Worm (Caenorhabditis elegans) whole organism, late embryonic: Measurements from ENCODE around the gene W09D10.5.

Experiments
- K09A11.1 ChIP-seq: sonication (generic microtip); optimal IDR thresholded peaks from 2 replicates; lab custom pipeline; 2017; ENCODE audit warnings: antibody characterized with exemption, mild to moderate bottlenecking, missing genetic modification characterization, missing compliant biosample characterization; ENCODE audit not compliant: insufficient read depth
- ceh-2 ChIP-seq: sonication (generic microtip); optimal IDR thresholded peaks from 2 replicates; lab custom pipeline; 2016; ENCODE audit warnings: missing genotype, missing genetic modification characterization, missing compliant biosample characterization
- hlh-13 ChIP-seq: fragments of 200-800 bp; sonication (Bioruptor generic); optimal IDR thresholded peaks from 2 replicates; lab custom pipeline; 2018; ENCODE audit warnings: mild to moderate bottlenecking, missing genetic modification characterization, missing compliant biosample characterization
- odd-2 ChIP-seq: sonication (generic microtip); optimal IDR thresholded peaks from 2 replicates; lab custom pipeline; 2017; ENCODE audit warnings: antibody characterized with exemption, mild to moderate bottlenecking, missing genetic modification characterization, missing compliant biosample characterization
- pax-1 ChIP-seq: fragments of 150-350 bp; optimal IDR thresholded peaks from 2 replicates; lab custom pipeline; 2014; ENCODE audit warnings: missing biosample characterization, missing genetic modification characterization
- pha-4 ChIP-seq: fragments of 150-350 bp; optimal IDR thresholded peaks from 2 replicates; lab custom pipeline; 2018; ENCODE audit warnings: missing biosample characterization, missing genetic modification reagents, missing genetic modification characterization
- unc-3 ChIP-seq, 2 experiments: fragments of 200-800 bp in 1 of 2; sonication (Bioruptor generic) in 1 of 2; sonication (generic microtip) in 1 of 2; conservative IDR thresholded peaks in 1 of 2; optimal IDR thresholded peaks in 1 of 2; 2 replicates each; pipeline versions ENCODE4 v1.3.6 to Lab custom; 2016 to 2022; ENCODE audit warnings: missing compliant biosample characterization in 2 of 2, missing genetic modification characterization in 2 of 2, missing genetic modification reagents in 1 of 2
- unc-55 ChIP-seq: sonication (generic microtip); optimal IDR thresholded peaks from 2 replicates; lab custom pipeline; 2017; ENCODE audit warnings: missing biosample characterization, missing genetic modification reagents, missing genetic modification characterization

DNA sequence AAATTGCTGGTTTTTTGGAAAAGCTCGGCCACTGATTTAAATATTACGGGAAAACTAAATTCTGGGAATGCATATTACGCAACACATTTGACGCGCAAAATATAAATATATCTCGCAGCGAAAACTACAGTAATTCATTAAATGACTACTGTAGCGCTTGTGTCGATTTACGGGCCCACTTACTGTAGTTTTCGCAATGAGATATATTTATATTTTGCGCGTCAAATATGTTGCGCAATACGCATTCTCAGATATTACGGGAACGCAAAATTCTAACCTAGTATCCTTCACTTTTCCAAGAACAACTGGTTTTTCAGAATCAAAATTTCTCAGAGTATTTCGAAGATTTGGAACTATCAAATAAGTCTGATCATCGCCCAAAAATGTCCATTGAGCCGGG lies 1.7 kb downstream of the W09D10.5 start:
- TF ChIP-seq pha-4 = no peak
- TF ChIP-seq K09A11.1 (tag; lab: Kevin White, UChicago) = no peak
- no peak for TF ChIP-seq pax-1 (tag; lab: Kevin White, UChicago)
- TF ChIP-seq hlh-13 (GFP tag; lab: Kevin White, UChicago) = no peak
- TF ChIP-seq odd-2 (tag; lab: Kevin White, UChicago) = no peak
- TF ChIP-seq ceh-2 (tag; lab: Kevin White, UChicago) = no peak
- no peak for TF ChIP-seq unc-3 (GFP tag; conservative IDR thresholded peaks at IDR 0.05; lab: Robert Waterston, UW)
- TF ChIP-seq unc-3 (tag; optimal IDR thresholded peaks at IDR 0.05; lab: Kevin White, UChicago) = no peak
- TF ChIP-seq unc-55 (GFP tag; lab: Kevin White, UChicago) = no peak
